Fruit fly (Drosophila melanogaster) whole organism, embryonic: Measurements from ENCODE around the gene Sec13.
A peak's percentile ranks its signal among the peaks of the same experiment; 100 is the strongest.

ENCODE experiments used
- ATbp ChIP-seq: fragments of 200-800 bp; sonication (Bioruptor generic); optimal IDR thresholded peaks from 2 replicates; lab custom pipeline; 2017; ENCODE audit warnings: missing biosample characterization, mild to moderate bottlenecking, missing genetic modification characterization, missing genetic modification reagents
- Adf1 ChIP-seq: fragments of 200-800 bp; sonication (Bioruptor generic); IDR thresholded peaks from 2 replicates; pipeline ENCODE4 v1.3.6; 2022; ENCODE audit warnings: missing biosample characterization, missing genetic modification characterization
- CG1024 ChIP-seq: fragments of 200-800 bp; sonication (Bioruptor generic); IDR thresholded peaks from 2 replicates; pipeline ENCODE4 v1.3.6; 2022; ENCODE audit warnings: missing biosample characterization, missing genetic modification characterization
- CG10565 ChIP-seq: fragments of 200-800 bp; sonication (Bioruptor generic); optimal IDR thresholded peaks from 3 replicates; lab custom pipeline; 2016; ENCODE audit warnings: missing biosample characterization, mild to moderate bottlenecking, missing genetic modification characterization
- CG10959 ChIP-seq: fragments of 200-800 bp; sonication (Bioruptor generic); IDR thresholded peaks from 2 replicates; pipeline ENCODE4 v1.3.6; 2022; ENCODE audit warnings: missing biosample characterization, missing genetic modification characterization
- CG12071 ChIP-seq: fragments of 200-800 bp; sonication (Bioruptor generic); optimal IDR thresholded peaks from 3 replicates; lab custom pipeline; 2018; ENCODE audit warnings: missing biosample characterization, mild to moderate bottlenecking, missing genetic modification characterization
- CG1233 ChIP-seq: fragments of 200-800 bp; sonication (Bioruptor generic); optimal IDR thresholded peaks from 4 replicates; lab custom pipeline; 2018; ENCODE audit warnings: missing biosample characterization, mild to moderate bottlenecking, missing genetic modification characterization
- CG13624 ChIP-seq: fragments of 200-800 bp; sonication (Bioruptor generic); optimal IDR thresholded peaks from 2 replicates; lab custom pipeline; 2016; ENCODE audit warnings: missing biosample characterization, missing genetic modification characterization
- CG16779 ChIP-seq: fragments of 200-800 bp; sonication (Bioruptor generic); IDR thresholded peaks from 2 replicates; pipeline ENCODE4 v1.3.6; 2022; ENCODE audit warnings: missing biosample characterization, missing genetic modification characterization
- CG3726 ChIP-seq: fragments of 200-800 bp; sonication (Bioruptor generic); IDR thresholded peaks from 3 replicates; pipeline ENCODE4, ENCODE4 v1.3.6; 2022; ENCODE audit warnings: missing biosample characterization, missing genetic modification characterization
- CG4404 ChIP-seq: fragments of 200-800 bp; sonication (Bioruptor generic); IDR thresholded peaks from 2 replicates; pipeline ENCODE4 v1.3.6; 2022; ENCODE audit warnings: missing biosample characterization, missing genetic modification characterization
- CG4617 ChIP-seq: fragments of 200-800 bp; sonication (Bioruptor generic); optimal IDR thresholded peaks from 3 replicates; lab custom pipeline; 2016; ENCODE audit warnings: missing biosample characterization, missing genetic modification characterization, borderline replicate concordance
- CG6654 ChIP-seq: fragments of 200-800 bp; sonication (Bioruptor generic); optimal IDR thresholded peaks from 2 replicates; lab custom pipeline; 2017; ENCODE audit warnings: missing biosample characterization, mild to moderate bottlenecking, missing genetic modification characterization
- CG7556 ChIP-seq: fragments of 200-800 bp; sonication (Bioruptor generic); optimal IDR thresholded peaks from 2 replicates; lab custom pipeline; 2017; ENCODE audit warnings: missing biosample characterization, mild to moderate bottlenecking, missing genetic modification characterization
- CG7987 ChIP-seq: fragments of 200-800 bp; sonication (Bioruptor generic); optimal IDR thresholded peaks from 2 replicates; lab custom pipeline; 2018; ENCODE audit warnings: missing biosample characterization, mild to moderate bottlenecking, missing genetic modification characterization, moderate library complexity
- CG9876 ChIP-seq: fragments of 200-800 bp; sonication (Bioruptor generic); optimal IDR thresholded peaks from 2 replicates; lab custom pipeline; 2016; ENCODE audit warnings: missing biosample characterization, missing genetic modification characterization
- CoRest ChIP-seq: fragments of 200-800 bp; sonication (Bioruptor generic); optimal IDR thresholded peaks from 3 replicates; lab custom pipeline; 2018; ENCODE audit warnings: missing biosample characterization, mild to moderate bottlenecking, missing genetic modification characterization, moderate library complexity
- CrebB ChIP-seq: fragments of 200-800 bp; sonication (Bioruptor generic); optimal IDR thresholded peaks from 3 replicates; lab custom pipeline; 2018; ENCODE audit warnings: missing biosample characterization, mild to moderate bottlenecking, missing genetic modification characterization
- Drgx ChIP-seq: fragments of 200-800 bp; sonication (Bioruptor generic); IDR thresholded peaks from 2 replicates; pipeline ENCODE4 v1.3.6; 2022; ENCODE audit warnings: missing biosample characterization, missing genetic modification characterization
- H15 ChIP-seq: fragments of 200-800 bp; sonication (Bioruptor generic); IDR thresholded peaks from 3 replicates; pipeline ENCODE4 v1.3.6; 2022; ENCODE audit warnings: missing biosample characterization, missing genetic modification characterization
- Hr51 ChIP-seq, 2 experiments: fragments of 200-800 bp; sonication (Bioruptor generic); optimal IDR thresholded peaks; 2 replicates in 1 of 2; 3 replicates in 1 of 2; lab custom pipeline; 2016 to 2018; ENCODE audit warnings: missing biosample characterization in 2 of 2, missing genetic modification characterization in 2 of 2, mild to moderate bottlenecking in 1 of 2, moderate library complexity in 1 of 2
- Kr ChIP-seq: fragments of 200-800 bp; sonication (Bioruptor generic); optimal IDR thresholded peaks from 2 replicates; lab custom pipeline; 2017; ENCODE audit warnings: missing biosample characterization, mild to moderate bottlenecking, missing genetic modification characterization
- Mad ChIP-seq: fragments of 200-800 bp; sonication (Bioruptor generic); optimal IDR thresholded peaks from 2 replicates; lab custom pipeline; 2016; ENCODE audit warnings: missing biosample characterization, missing genetic modification characterization
- Nf-YB ChIP-seq: fragments of 200-800 bp; sonication (Bioruptor generic); optimal IDR thresholded peaks from 3 replicates; lab custom pipeline; 2019; ENCODE audit warnings: missing biosample characterization, mild to moderate bottlenecking, missing genetic modification characterization, moderate library complexity
- ab ChIP-seq: fragments of 200-800 bp; sonication (Bioruptor generic); optimal IDR thresholded peaks from 2 replicates; lab custom pipeline; 2016; ENCODE audit warnings: missing biosample characterization, missing genetic modification characterization
- abd-A ChIP-seq: fragments of 200-800 bp; sonication (Bioruptor generic); optimal IDR thresholded peaks from 3 replicates; lab custom pipeline; 2019; ENCODE audit warnings: missing biosample characterization, mild to moderate bottlenecking, missing genetic modification characterization, moderate library complexity
- ara ChIP-seq: fragments of 200-800 bp; sonication (Bioruptor generic); IDR thresholded peaks from 2 replicates; pipeline ENCODE4 v1.3.6; 2022; ENCODE audit warnings: missing biosample characterization, missing genetic modification characterization
- ash1 ChIP-seq: fragments of 200-800 bp; sonication (Bioruptor generic); optimal IDR thresholded peaks from 2 replicates; lab custom pipeline; 2018; ENCODE audit warnings: missing biosample characterization, mild to moderate bottlenecking, missing genetic modification characterization
- bigmax ChIP-seq: fragments of 200-800 bp; sonication (Bioruptor generic); optimal IDR thresholded peaks from 2 replicates; lab custom pipeline; 2018; ENCODE audit warnings: missing biosample characterization, mild to moderate bottlenecking, missing genetic modification characterization
- crc ChIP-seq: fragments of 200-800 bp; sonication (Bioruptor generic); optimal IDR thresholded peaks from 2 replicates; lab custom pipeline; 2016; ENCODE audit warnings: missing biosample characterization, missing genetic modification characterization
- fd64A ChIP-seq: fragments of 200-800 bp; sonication (Bioruptor generic); optimal IDR thresholded peaks from 3 replicates; lab custom pipeline; 2018; ENCODE audit warnings: missing biosample characterization, mild to moderate bottlenecking, missing genetic modification characterization
- grau ChIP-seq: fragments of 200-800 bp; optimal IDR thresholded peaks from 3 replicates; lab custom pipeline; 2019; ENCODE audit warnings: missing biosample characterization, mild to moderate bottlenecking, missing genetic modification characterization, moderate library complexity
- hb ChIP-seq: fragments of 200-800 bp; sonication (Bioruptor generic); IDR thresholded peaks from 3 replicates; pipeline ENCODE4 v1.3.6; 2022; ENCODE audit warnings: missing biosample characterization, missing genetic modification characterization; ENCODE audit not compliant: partially characterized antibody
- inv ChIP-seq: fragments of 200-800 bp; sonication (Bioruptor generic); IDR thresholded peaks from 2 replicates; pipeline ENCODE4 v1.3.6; 2022; ENCODE audit warnings: missing biosample characterization, missing genetic modification characterization; ENCODE audit not compliant: partially characterized antibody
- lab ChIP-seq: fragments of 200-800 bp; sonication (Bioruptor generic); optimal IDR thresholded peaks from 3 replicates; lab custom pipeline; 2017; ENCODE audit warnings: missing biosample characterization, missing genetic modification characterization, mild to moderate bottlenecking, moderate library complexity, missing genetic modification reagents
- lbe ChIP-seq: fragments of 200-800 bp; sonication (Bioruptor generic); optimal IDR thresholded peaks from 2 replicates; lab custom pipeline; 2016; ENCODE audit warnings: missing biosample characterization, mild to moderate bottlenecking, missing genetic modification characterization
- lilli ChIP-seq: fragments of 200-800 bp; sonication (Bioruptor generic); optimal IDR thresholded peaks from 3 replicates; lab custom pipeline; 2016; ENCODE audit warnings: missing biosample characterization, missing genetic modification characterization
- luna ChIP-seq: fragments of 200-800 bp; sonication (Bioruptor generic); optimal IDR thresholded peaks from 2 replicates; lab custom pipeline; 2016; ENCODE audit warnings: missing biosample characterization, missing genetic modification characterization
- nom ChIP-seq: fragments of 200-800 bp; sonication (Bioruptor generic); optimal IDR thresholded peaks from 2 replicates; lab custom pipeline; 2017; ENCODE audit warnings: missing biosample characterization, missing genetic modification characterization, mild to moderate bottlenecking, moderate library complexity, missing genetic modification reagents
- odd ChIP-seq: fragments of 200-800 bp; sonication (Bioruptor generic); optimal IDR thresholded peaks from 2 replicates; lab custom pipeline; 2017; ENCODE audit warnings: missing biosample characterization, mild to moderate bottlenecking, missing genetic modification characterization
- pan ChIP-seq, 4 experiments: fragments of >200 bp in 3 of 4; fragments of 200-800 bp in 1 of 4; sonication (Bioruptor generic) in 1 of 4; optimal IDR thresholded peaks in 3 of 4; IDR thresholded peaks in 1 of 4; 2 replicates each; pipeline versions ENCODE4 v1.3.6 to Lab custom; 2017 to 2022; ENCODE audit warnings: missing biosample characterization in 2 of 4, missing genetic modification characterization in 2 of 4, mixed read lengths in 1 of 4
- prd ChIP-seq, 3 experiments: fragments of >200 bp in 2 of 3; fragments of 200-800 bp in 1 of 3; sonication (Bioruptor generic) in 1 of 3; optimal IDR thresholded peaks in 2 of 3; IDR thresholded peaks in 1 of 3; 2 replicates in 2 of 3; 3 replicates in 1 of 3; pipeline versions ENCODE4 v1.3.6 to Lab custom; 2017 to 2022; ENCODE audit warnings: missing biosample characterization in 1 of 3, missing genetic modification characterization in 1 of 3
- pum ChIP-seq: fragments of 200-800 bp; sonication (Bioruptor generic); optimal IDR thresholded peaks from 2 replicates; lab custom pipeline; 2016; ENCODE audit warnings: missing biosample characterization, missing genetic modification characterization
- run ChIP-seq: fragments of 200-800 bp; sonication (Bioruptor generic); optimal IDR thresholded peaks from 3 replicates; lab custom pipeline; 2018; ENCODE audit warnings: missing biosample characterization, mild to moderate bottlenecking, missing genetic modification characterization
- salm ChIP-seq: fragments of 200-800 bp; sonication (Bioruptor generic); optimal IDR thresholded peaks from 2 replicates; lab custom pipeline; 2018; ENCODE audit warnings: missing biosample characterization, mild to moderate bottlenecking, missing genetic modification characterization
- sd ChIP-seq: fragments of 200-800 bp; sonication (Bioruptor generic); optimal IDR thresholded peaks from 3 replicates; lab custom pipeline; 2018; ENCODE audit warnings: missing biosample characterization, mild to moderate bottlenecking, missing genetic modification characterization, moderate library complexity
- shn ChIP-seq: fragments of 200-800 bp; sonication (Bioruptor generic); optimal IDR thresholded peaks from 3 replicates; lab custom pipeline; 2016; ENCODE audit warnings: missing biosample characterization, missing genetic modification characterization
- sug ChIP-seq: fragments of 200-800 bp; optimal IDR thresholded peaks from 2 replicates; lab custom pipeline; 2019; ENCODE audit warnings: missing biosample characterization, mild to moderate bottlenecking, missing genetic modification characterization, moderate library complexity
- twi ChIP-seq: fragments of 200-800 bp; optimal IDR thresholded peaks from 2 replicates; lab custom pipeline; 2019; ENCODE audit warnings: missing biosample characterization, mild to moderate bottlenecking, missing genetic modification characterization, moderate library complexity
- vfl ChIP-seq: fragments of 200-800 bp; sonication (Bioruptor generic); optimal IDR thresholded peaks from 2 replicates; lab custom pipeline; 2016; ENCODE audit warnings: missing biosample characterization, missing genetic modification characterization

The Sec13 gene

DNA sequence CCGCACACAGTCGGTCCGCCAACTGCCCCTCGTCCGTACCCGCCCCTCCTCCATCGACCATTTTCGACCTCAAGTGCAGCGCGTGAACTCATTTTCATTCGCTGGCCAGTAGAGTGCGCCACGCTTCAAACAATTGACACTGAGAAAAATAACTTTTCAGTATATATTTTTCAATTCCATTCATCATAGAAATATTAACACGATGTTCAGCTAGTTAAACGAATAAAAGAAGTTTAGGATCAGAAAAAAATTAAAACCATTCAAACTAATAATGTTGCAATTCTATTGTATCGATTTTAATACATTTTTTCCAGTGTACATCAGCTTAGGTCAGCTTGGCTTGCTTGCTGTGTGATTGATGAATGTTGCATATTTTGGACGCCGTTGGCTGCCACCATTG lies 30.8 kb downstream of the Sec13 start (continued):
- TF ChIP-seq prd (optimal IDR thresholded peaks at IDR 0.05; lab: Kevin White, UChicago) = no peak
- peak; percentile 67; the same call in 2 of the 3 replicates for TF ChIP-seq prd (GFP tag; IDR thresholded peaks at IDR 0.05; lab: Robert Waterston, UW)
- TF ChIP-seq luna = no peak
- TF ChIP-seq sug = no peak
- TF ChIP-seq CG1233 (GFP tag; lab: Kevin White, UChicago) = peak; percentile 32
- TF ChIP-seq Drgx (GFP tag; lab: Robert Waterston, UW) = peak; percentile 70
- TF ChIP-seq CoRest (tag; lab: Kevin White, UChicago) = peak; percentile 40
- no peak for TF ChIP-seq CG12071 (GFP tag; lab: Kevin White, UChicago)
- peak; percentile 32 for TF ChIP-seq CG7556 (GFP tag; lab: Kevin White, UChicago)
- no peak for TF ChIP-seq hb
- no peak for TF ChIP-seq fd64A (GFP tag; lab: Kevin White, UChicago)
- peak; percentile 5 for TF ChIP-seq Nf-YB (GFP tag; lab: Kevin White, UChicago)
- no peak for TF ChIP-seq CG4404 (GFP tag; lab: Robert Waterston, UW)
- TF ChIP-seq CG7987 (GFP tag; lab: Kevin White, UChicago) = no peak
- TF ChIP-seq lilli = no peak
- TF ChIP-seq salm (tag; lab: Kevin White, UChicago) = no peak
- TF ChIP-seq CG10565 (GFP tag; lab: Kevin White, UChicago) = no peak
- no peak for TF ChIP-seq lbe (GFP tag; lab: Kevin White, UChicago)
- TF ChIP-seq ATbp (GFP tag; lab: Kevin White, UChicago) = peak; percentile 58
- TF ChIP-seq CG13624 = no peak
- no peak for TF ChIP-seq pan (optimal IDR thresholded peaks at IDR 0.05; lab: Kevin White, UChicago)
- peak in 1 of 2 experiments; percentile 13 for TF ChIP-seq pan (GFP tag; optimal IDR thresholded peaks at IDR 0.05 in 1 of 2, IDR thresholded peaks at IDR 0.05 in 1 of 2)
- TF ChIP-seq ara (GFP tag; lab: Robert Waterston, UW) = peak; percentile 65
- TF ChIP-seq lab (GFP tag; lab: Kevin White, UChicago) = peak; percentile 23
- TF ChIP-seq odd (GFP tag; lab: Kevin White, UChicago) = no peak
- no peak for TF ChIP-seq CrebB (tag; lab: Kevin White, UChicago)
- TF ChIP-seq Adf1 = no peak
- TF ChIP-seq sd (tag; lab: Kevin White, UChicago) = no peak
- no peak for TF ChIP-seq Kr (GFP tag; lab: Kevin White, UChicago)
- TF ChIP-seq CG1024 (GFP tag; lab: Robert Waterston, UW) = no peak
- TF ChIP-seq vfl (GFP tag; lab: Kevin White, UChicago) = no peak
- TF ChIP-seq CG3726 (GFP tag; lab: Robert Waterston, UW) = no peak
- 0 out of 3 replicates have a peak, but pooled peaks have one; percentile 37 for TF ChIP-seq H15
- no peak for TF ChIP-seq inv (GFP tag; lab: Robert Waterston, UW)
- TF ChIP-seq shn (GFP tag; lab: Kevin White, UChicago) = no peak
- TF ChIP-seq ab (GFP tag; lab: Kevin White, UChicago) = no peak
- no peak for TF ChIP-seq bigmax
- peak; percentile 46 for TF ChIP-seq pum
- TF ChIP-seq CG16779 = no peak
- TF ChIP-seq ash1 (GFP tag; lab: Kevin White, UChicago) = no peak
- no peak for TF ChIP-seq CG10959 (GFP tag; lab: Robert Waterston, UW)
- no peak for TF ChIP-seq Mad (GFP tag; lab: Kevin White, UChicago)
- peak; percentile 45 for TF ChIP-seq grau (tag; lab: Kevin White, UChicago)
- TF ChIP-seq crc (GFP tag; lab: Kevin White, UChicago) = no peak
- TF ChIP-seq CG4617 (GFP tag; lab: Kevin White, UChicago) = no peak
- TF ChIP-seq nom (GFP tag; lab: Kevin White, UChicago) = no peak
- TF ChIP-seq twi (tag; lab: Kevin White, UChicago) = no peak
- TF ChIP-seq Hr51 (GFP tag; optimal IDR thresholded peaks at IDR 0.05; lab: Kevin White, UChicago) = peak in 1 of 2 experiments; percentile 73
- TF ChIP-seq CG6654 = no peak
- no peak for TF ChIP-seq run (tag; lab: Kevin White, UChicago)
- TF ChIP-seq CG9876 (GFP tag; lab: Kevin White, UChicago) = no peak
- TF ChIP-seq abd-A = no peak
